Worm (Caenorhabditis elegans) whole organism, L1 larva: ENCODE measurements around the gene sluh-7.

Experiments used
- C04F5.9 ChIP-seq: sonication (generic microtip); optimal IDR thresholded peaks from 2 replicates; lab custom pipeline; 2016; ENCODE audit warnings: missing genetic modification characterization, missing compliant biosample characterization
- C34B4.2 ChIP-seq: sonication (generic microtip); optimal IDR thresholded peaks from 2 replicates; lab custom pipeline; 2017; ENCODE audit warnings: mild to moderate bottlenecking, missing genetic modification characterization, missing compliant biosample characterization
- alr-1 ChIP-seq: fragments of 200-800 bp; sonication (Bioruptor generic); optimal IDR thresholded peaks from 2 replicates; lab custom pipeline; 2018; ENCODE audit warnings: borderline replicate concordance, mild to moderate bottlenecking, missing genetic modification characterization, missing compliant biosample characterization
- blmp-1 ChIP-seq: fragments of 150-350 bp; optimal IDR thresholded peaks from 2 replicates; lab custom pipeline; 2014; ENCODE audit warnings: missing biosample characterization, missing genetic modification characterization
- ceh-63 ChIP-seq: fragments of 200-800 bp; sonication (Bioruptor generic); optimal IDR thresholded peaks from 2 replicates; lab custom pipeline; 2018; ENCODE audit warnings: mild to moderate bottlenecking, missing genetic modification characterization, missing compliant biosample characterization
- ceh-88 ChIP-seq: fragments of 200-800 bp; sonication (Bioruptor generic); IDR thresholded peaks from 2 replicates; pipeline ENCODE4 v1.3.6; 2022; ENCODE audit warnings: missing genetic modification characterization, missing compliant biosample characterization
- ceh-90 ChIP-seq: sonication (generic microtip); optimal IDR thresholded peaks from 2 replicates; lab custom pipeline; 2016; ENCODE audit warnings: missing genetic modification characterization, missing compliant biosample characterization
- efl-3 ChIP-seq: fragments of 200-800 bp; sonication (Bioruptor generic); optimal IDR thresholded peaks from 2 replicates; lab custom pipeline; 2018; ENCODE audit warnings: mild to moderate bottlenecking, missing genetic modification characterization, missing compliant biosample characterization
- egl-13 ChIP-seq: sonication (generic microtip); optimal IDR thresholded peaks from 2 replicates; lab custom pipeline; 2016; ENCODE audit warnings: missing genotype, missing genetic modification reagents, missing genetic modification characterization, missing compliant biosample characterization
- elt-2 ChIP-seq: sonication (generic microtip); optimal IDR thresholded peaks from 2 replicates; lab custom pipeline; 2016; ENCODE audit warnings: missing genetic modification characterization, mild to moderate bottlenecking, inconsistent platforms, missing compliant biosample characterization, missing genetic modification reagents
- elt-3 ChIP-seq, 6 experiments: fragments of 150-350 bp in 1 of 6; sonication (generic microtip); optimal IDR thresholded peaks; 2 replicates each; lab custom pipeline; 2017 to 2018; ENCODE audit warnings: missing biosample characterization in 6 of 6, missing genetic modification characterization in 6 of 6, inconsistent platforms in 1 of 6
- fkh-10 ChIP-seq: sonication (generic microtip); optimal IDR thresholded peaks from 2 replicates; lab custom pipeline; 2017; ENCODE audit warnings: missing biosample characterization, missing genetic modification reagents, missing genetic modification characterization
- fkh-4 ChIP-seq: sonication (generic microtip); optimal IDR thresholded peaks from 2 replicates; lab custom pipeline; 2016; ENCODE audit warnings: missing compliant biosample characterization, missing genetic modification characterization, borderline replicate concordance
- fos-1 ChIP-seq: fragments of 150-350 bp; optimal IDR thresholded peaks from 2 replicates; lab custom pipeline; 2014; ENCODE audit warnings: missing biosample characterization, missing genetic modification characterization
- grh-1 ChIP-seq: fragments of 200-800 bp; sonication (Bioruptor generic); IDR thresholded peaks from 2 replicates; pipeline ENCODE4 v1.3.6; 2022; ENCODE audit warnings: missing genetic modification reagents, missing genetic modification characterization, missing compliant biosample characterization
- hpl-2 ChIP-seq: fragments of 150-350 bp; optimal IDR thresholded peaks from 2 replicates; lab custom pipeline; 2014; ENCODE audit warnings: missing biosample characterization, missing genetic modification reagents, missing genetic modification characterization
- jun-1 ChIP-seq: fragments of 150-350 bp; optimal IDR thresholded peaks from 2 replicates; lab custom pipeline; 2014; ENCODE audit warnings: missing biosample characterization, missing genetic modification reagents, missing genetic modification characterization
- lin-13 ChIP-seq: fragments of 150-350 bp; optimal IDR thresholded peaks from 2 replicates; lab custom pipeline; 2014; ENCODE audit warnings: missing biosample characterization, missing genetic modification reagents, missing genetic modification characterization
- lin-14 ChIP-seq: fragments of 200-800 bp; sonication (Bioruptor generic); optimal IDR thresholded peaks from 2 replicates; lab custom pipeline; 2018; ENCODE audit warnings: mild to moderate bottlenecking, missing genetic modification characterization, moderate library complexity, missing compliant biosample characterization
- lin-39 ChIP-seq: fragments of 150-350 bp; optimal IDR thresholded peaks from 2 replicates; lab custom pipeline; 2014; ENCODE audit warnings: missing biosample characterization, missing genetic modification reagents, missing genetic modification characterization
- lsy-2 ChIP-seq, 2 experiments: fragments of 150-350 bp; optimal IDR thresholded peaks; 2 replicates each; lab custom pipeline; 2014; ENCODE audit warnings: missing biosample characterization in 2 of 2, missing genetic modification characterization in 2 of 2
- mdl-1 ChIP-seq, 2 experiments: fragments of 150-350 bp; optimal IDR thresholded peaks; 2 replicates each; lab custom pipeline; 2014 to 2017; ENCODE audit warnings: missing biosample characterization in 2 of 2, missing genetic modification characterization in 2 of 2, inconsistent platforms in 1 of 2
- mep-1 ChIP-seq: fragments of 150-350 bp; optimal IDR thresholded peaks from 2 replicates; lab custom pipeline; 2014; ENCODE audit warnings: missing biosample characterization, missing genetic modification characterization
- nhr-12 ChIP-seq: sonication (generic microtip); optimal IDR thresholded peaks from 2 replicates; lab custom pipeline; 2017; ENCODE audit warnings: missing biosample characterization, missing genetic modification characterization
- nhr-19 ChIP-seq: fragments of 200-800 bp; sonication (Bioruptor generic); conservative IDR thresholded peaks from 2 replicates; pipeline ENCODE4 v1.3.6; 2022; ENCODE audit warnings: missing genetic modification characterization, missing compliant biosample characterization
- nhr-20 ChIP-seq: sonication (generic microtip); optimal IDR thresholded peaks from 2 replicates; lab custom pipeline; 2016; ENCODE audit warnings: mild to moderate bottlenecking, missing genetic modification characterization, missing compliant biosample characterization
- nhr-237 ChIP-seq: fragments of 150-350 bp; optimal IDR thresholded peaks from 2 replicates; lab custom pipeline; 2014; ENCODE audit warnings: missing biosample characterization, missing genetic modification characterization
- nhr-71 ChIP-seq: sonication (generic microtip); optimal IDR thresholded peaks from 2 replicates; lab custom pipeline; 2016; ENCODE audit warnings: mild to moderate bottlenecking, missing genetic modification characterization, moderate library complexity, missing compliant biosample characterization
- nhr-77 ChIP-seq: fragments of 150-350 bp; optimal IDR thresholded peaks from 2 replicates; lab custom pipeline; 2014; ENCODE audit warnings: missing biosample characterization, missing genetic modification characterization
- nhr-85 ChIP-seq: sonication (generic microtip); peaks from one replicate; lab custom pipeline; 2016; ENCODE audit warnings: missing genetic modification characterization, inconsistent platforms, missing compliant biosample characterization
- nhr-90 ChIP-seq: sonication (generic microtip); optimal IDR thresholded peaks from 2 replicates; lab custom pipeline; 2016; ENCODE audit warnings: mild to moderate bottlenecking, missing genetic modification characterization, missing compliant biosample characterization; ENCODE audit not compliant: poor library complexity
- pag-3 ChIP-seq: sonication (generic microtip); optimal IDR thresholded peaks from 2 replicates; lab custom pipeline; 2017; ENCODE audit warnings: missing genetic modification characterization, mild to moderate bottlenecking, missing compliant biosample characterization, antibody characterized with exemption, borderline replicate concordance; ENCODE audit not compliant: insufficient read depth
- pax-3 ChIP-seq: fragments of 200-800 bp; sonication (Bioruptor generic); optimal IDR thresholded peaks from 2 replicates; lab custom pipeline; 2018; ENCODE audit warnings: mild to moderate bottlenecking, missing genetic modification characterization, moderate library complexity, missing compliant biosample characterization
- pqm-1 ChIP-seq: sonication (generic microtip); optimal IDR thresholded peaks from 3 replicates; lab custom pipeline; 2017; ENCODE audit warnings: missing biosample characterization, missing genetic modification characterization
- skn-1 ChIP-seq: fragments of 150-350 bp; optimal IDR thresholded peaks from 2 replicates; lab custom pipeline; 2014; ENCODE audit warnings: missing biosample characterization, missing genetic modification characterization
- sptf-1 ChIP-seq: fragments of 150-350 bp; optimal IDR thresholded peaks from 2 replicates; lab custom pipeline; 2014; ENCODE audit warnings: missing biosample characterization, missing genetic modification characterization
- swsn-7 ChIP-seq: sonication (generic microtip); optimal IDR thresholded peaks from 2 replicates; lab custom pipeline; 2016; ENCODE audit warnings: missing genetic modification characterization, missing compliant biosample characterization
- tbx-2 ChIP-seq: sonication (generic microtip); optimal IDR thresholded peaks from 2 replicates; lab custom pipeline; 2016; ENCODE audit warnings: missing genetic modification characterization, missing compliant biosample characterization
- tlp-1 ChIP-seq: fragments of 150-350 bp; optimal IDR thresholded peaks from 2 replicates; lab custom pipeline; 2014; ENCODE audit warnings: missing biosample characterization, missing genetic modification characterization
- unc-86 ChIP-seq: sonication (generic microtip); optimal IDR thresholded peaks from 2 replicates; lab custom pipeline; 2016; ENCODE audit warnings: missing genetic modification characterization, missing compliant biosample characterization
- unc-98 ChIP-seq: fragments of 200-800 bp; sonication (Bioruptor generic); IDR thresholded peaks from 2 replicates; pipeline ENCODE4 v1.3.6; 2022; ENCODE audit warnings: missing genetic modification characterization, missing compliant biosample characterization
- ztf-11 ChIP-seq, 2 experiments: sonication (generic microtip); optimal IDR thresholded peaks; 2 replicates each; lab custom pipeline; 2016 to 2017; ENCODE audit warnings: missing genetic modification characterization in 2 of 2, missing biosample characterization in 1 of 2, missing compliant biosample characterization in 1 of 2

sluh-7 gene

DNA sequence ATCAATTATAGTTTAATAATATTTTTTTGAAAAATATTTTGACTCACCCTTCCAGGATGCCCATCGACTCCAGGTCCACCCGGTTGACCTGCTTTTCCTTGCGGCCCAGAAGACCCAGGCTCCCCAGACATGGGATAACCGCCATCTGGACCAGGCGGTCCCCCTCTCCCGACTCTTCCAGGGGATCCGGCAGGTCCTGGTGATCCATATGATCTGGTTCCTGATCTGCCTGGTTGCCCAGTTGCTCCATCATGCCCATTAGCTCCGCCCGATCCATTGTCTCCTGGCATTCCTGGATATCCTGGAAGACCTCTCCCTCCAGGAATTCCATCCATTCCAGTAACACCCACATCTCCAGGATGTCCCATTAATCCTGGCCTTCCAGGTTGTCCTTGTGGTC lies 38.1 kb upstream of the sluh-7 start:
- no peak for TF ChIP-seq pag-3 (tag; lab: Kevin White, UChicago)
- TF ChIP-seq nhr-90 (tag; lab: Kevin White, UChicago): no peak
- TF ChIP-seq unc-98: no peak
- TF ChIP-seq mdl-1 (tag; optimal IDR thresholded peaks at IDR 0.05; lab: Kevin White, UChicago): no peak
- peak; percentile 36 for TF ChIP-seq ceh-63 (GFP tag; lab: Kevin White, UChicago)

DNA sequence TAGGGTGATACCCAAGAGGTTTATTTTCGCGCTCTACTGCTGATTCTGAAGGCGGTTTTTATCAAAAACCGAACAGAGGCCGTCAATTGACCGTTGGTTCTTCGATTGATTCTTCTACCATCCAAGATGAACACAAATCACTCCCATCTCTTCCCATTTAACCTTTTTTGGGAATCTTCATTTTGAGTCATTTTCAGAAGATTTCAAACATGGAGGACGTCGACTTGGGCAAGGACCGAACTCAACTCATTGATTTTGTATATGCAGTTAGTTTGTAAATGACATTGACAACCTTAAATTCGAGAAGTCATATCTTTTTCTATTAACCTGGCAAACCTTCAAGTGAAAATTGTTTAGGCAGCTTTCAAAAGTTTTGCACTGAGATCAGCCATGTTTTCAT lies 32.7 kb upstream of the sluh-7 start, which contains the start of gene AC3.5:
Gene AC3.5, plus strand, starts transcription at position 210 of the 400 bp plus-strand sequence.
- TF ChIP-seq fos-1 (no peak), efl-3 (no peak), nhr-85 (peak; percentile 61), ceh-90 (tag; lab: Kevin White, UChicago) (no peak), nhr-20 (no peak), fkh-10 (GFP tag; lab: Kevin White, UChicago) (no peak)

DNA sequence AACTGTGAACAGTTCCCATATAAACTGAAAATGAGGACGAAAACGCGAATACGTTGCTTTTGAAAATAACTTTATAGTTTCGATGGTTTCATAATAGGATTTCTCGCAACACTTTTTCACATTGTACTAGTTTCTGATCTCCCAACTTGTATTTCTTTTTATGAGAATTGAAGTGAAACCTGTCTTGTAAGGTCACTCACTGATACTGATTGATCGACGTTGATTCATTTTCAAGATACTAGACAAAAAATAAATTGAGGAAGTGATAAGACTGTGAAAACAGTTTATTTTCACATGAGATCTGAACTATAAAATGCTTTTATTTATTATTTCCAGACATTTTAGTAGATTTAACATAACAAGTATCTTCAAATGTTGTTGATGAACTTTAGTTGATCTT lies 31.8 kb upstream of the sluh-7 start:
- TF ChIP-seq mep-1 (tag; lab: Kevin White, UChicago): no peak
- TF ChIP-seq blmp-1 (tag; lab: Kevin White, UChicago): peak; percentile 29
- no peak for TF ChIP-seq nhr-90 (tag; lab: Kevin White, UChicago)
- TF ChIP-seq tlp-1 (tag; lab: Kevin White, UChicago): no peak
- no peak for TF ChIP-seq tbx-2
- no peak for TF ChIP-seq nhr-77 (tag; lab: Kevin White, UChicago)
- TF ChIP-seq nhr-20: peak; percentile 35
- peak; percentile 57 for TF ChIP-seq lin-14 (GFP tag; lab: Kevin White, UChicago)
- no peak for TF ChIP-seq pqm-1 (tag; lab: Kevin White, UChicago)
- no peak for TF ChIP-seq ceh-88 (GFP tag; lab: Robert Waterston, UW)
- TF ChIP-seq nhr-71: no peak
- TF ChIP-seq C34B4.2 (tag; lab: Kevin White, UChicago): no peak
- TF ChIP-seq nhr-12 (tag; lab: Kevin White, UChicago): no peak
- peak; percentile 47 to 85 (median 66) for TF ChIP-seq elt-3 (tag; optimal IDR thresholded peaks at IDR 0.05; lab: Kevin White, UChicago)
- no peak for TF ChIP-seq nhr-19 (GFP tag; lab: Robert Waterston, UW)
- TF ChIP-seq nhr-237 (tag; lab: Kevin White, UChicago): no peak
- peak; percentile 32; the same call in 1 of the 2 replicates for TF ChIP-seq grh-1
- TF ChIP-seq fkh-4 (tag; lab: Kevin White, UChicago): no peak
- no peak for TF ChIP-seq lin-13
- peak; percentile 86 for TF ChIP-seq nhr-85
- peak in 1 of 2 experiments; percentile 5 for TF ChIP-seq lsy-2 (tag; optimal IDR thresholded peaks at IDR 0.05; lab: Kevin White, UChicago)
- no peak for TF ChIP-seq hpl-2 (GFP tag; lab: Kevin White, UChicago)
- TF ChIP-seq egl-13: no peak

DNA sequence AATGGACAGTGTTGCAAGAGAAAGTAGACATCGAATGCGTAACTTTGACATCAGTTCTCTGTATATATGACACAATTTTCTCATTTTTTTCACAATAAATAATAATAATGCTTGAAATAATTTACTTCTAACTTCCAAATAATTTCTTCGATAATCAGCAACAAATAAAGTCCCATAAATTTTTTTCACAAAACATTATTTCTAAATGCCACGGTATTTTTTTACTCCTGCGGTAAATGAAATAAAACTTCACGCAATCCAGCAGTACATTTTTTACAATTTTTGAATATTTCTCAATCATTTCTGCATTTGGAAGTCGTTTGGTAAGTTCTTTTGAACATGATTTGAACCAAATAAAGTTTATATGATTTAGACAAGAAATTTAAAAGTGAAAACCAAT lies 28.3 kb upstream of the sluh-7 start, which contains the start of gene spe-10:
Gene spe-10, plus strand, starts transcription at position 301 of the 400 bp plus-strand sequence.
- TF ChIP-seq nhr-19 (GFP tag; lab: Robert Waterston, UW) (no peak), sptf-1 (tag; lab: Kevin White, UChicago) (no peak), elt-2 (no peak), unc-98 (no peak), unc-86 (tag; lab: Kevin White, UChicago) (no peak), jun-1 (tag; lab: Kevin White, UChicago) (no peak), skn-1 (tag; lab: Kevin White, UChicago) (no peak), ztf-11 (tag; optimal IDR thresholded peaks at IDR 0.05; lab: Kevin White, UChicago) (no peak), C04F5.9 (tag; lab: Kevin White, UChicago) (no peak), swsn-7 (no peak), egl-13 (no peak), pax-3 (no peak), nhr-20 (no peak), alr-1 (no peak), lin-39 (no peak)
